Worm (Caenorhabditis elegans) whole organism, young adult: ENCODE data around the gene his-32.

Experiments
- B0019.2 ChIP-seq: fragments of 200-800 bp; sonication (Bioruptor generic); conservative IDR thresholded peaks from 2 replicates; pipeline ENCODE4 v1.3.6; 2022; ENCODE audit warnings: missing genetic modification reagents, missing genetic modification characterization, missing compliant biosample characterization
- B0035.1 ChIP-seq: sonication (generic microtip); optimal IDR thresholded peaks from 2 replicates; lab custom pipeline; 2016; ENCODE audit warnings: missing genetic modification characterization, mild to moderate bottlenecking, missing compliant biosample characterization, missing genotype, missing genetic modification reagents
- B0261.1 ChIP-seq: sonication (generic microtip); optimal IDR thresholded peaks from 2 replicates; lab custom pipeline; 2016; ENCODE audit warnings: mild to moderate bottlenecking, missing genetic modification characterization, moderate library complexity, missing compliant biosample characterization
- C06A6.2 ChIP-seq: fragments of 200-800 bp; sonication (Bioruptor generic); conservative IDR thresholded peaks from 2 replicates; pipeline ENCODE4 v1.3.6; 2022; ENCODE audit warnings: missing genetic modification characterization, missing compliant biosample characterization
- F10E7.11 ChIP-seq: sonication (generic microtip); optimal IDR thresholded peaks from 2 replicates; lab custom pipeline; 2017; ENCODE audit warnings: mild to moderate bottlenecking, missing genetic modification characterization, moderate library complexity, missing compliant biosample characterization
- F37B4.10 ChIP-seq: fragments of 200-800 bp; sonication (Bioruptor generic); IDR thresholded peaks from 2 replicates; pipeline ENCODE4 v1.3.6; 2022; ENCODE audit warnings: missing genetic modification characterization, missing compliant biosample characterization
- F55B11.4 ChIP-seq: sonication (generic microtip); optimal IDR thresholded peaks from 2 replicates; lab custom pipeline; 2016; ENCODE audit warnings: missing compliant biosample characterization, missing genetic modification characterization, borderline replicate concordance; ENCODE audit not compliant: insufficient read depth
- Y67H2A.10 ChIP-seq: fragments of 200-800 bp; sonication (Bioruptor generic); conservative IDR thresholded peaks from 2 replicates; pipeline ENCODE4 v1.3.6; 2022; ENCODE audit warnings: missing genetic modification reagents, missing genetic modification characterization, missing compliant biosample characterization
- Y95B8A.8 ChIP-seq: fragments of 200-800 bp; sonication (Bioruptor generic); IDR thresholded peaks from 2 replicates; pipeline ENCODE4 v1.3.6; 2022; ENCODE audit warnings: missing genetic modification reagents, missing genetic modification characterization, missing compliant biosample characterization
- ama-1 ChIP-seq, 3 experiments: fragments of 150-350 bp in 1 of 3; sonication (generic microtip) in 2 of 3; optimal IDR thresholded peaks; 2 replicates each; lab custom pipeline; 2014 to 2018; ENCODE audit warnings: missing biosample characterization in 2 of 3, missing genetic modification characterization in 2 of 3, missing genetic modification reagents in 2 of 3
- attf-6 ChIP-seq: fragments of 200-800 bp; sonication (Bioruptor generic); IDR thresholded peaks from 2 replicates; pipeline ENCODE4 v1.3.6; 2022; ENCODE audit warnings: missing genetic modification reagents, missing genetic modification characterization, missing compliant biosample characterization
- bed-2 ChIP-seq: fragments of 200-800 bp; sonication (Bioruptor generic); IDR thresholded peaks from 2 replicates; pipeline ENCODE4 v1.3.6; 2022; ENCODE audit warnings: missing genetic modification reagents, missing genetic modification characterization, missing compliant biosample characterization
- ccch-3 ChIP-seq: fragments of 200-800 bp; sonication (Bioruptor generic); optimal IDR thresholded peaks from 2 replicates; lab custom pipeline; 2018; ENCODE audit warnings: mild to moderate bottlenecking, missing genetic modification characterization, missing compliant biosample characterization
- ceh-100 ChIP-seq: fragments of 200-800 bp; sonication (Bioruptor generic); IDR thresholded peaks from 2 replicates; pipeline ENCODE4 v1.3.6; 2022; ENCODE audit warnings: missing genetic modification reagents, missing genetic modification characterization, missing compliant biosample characterization
- ceh-40 ChIP-seq: fragments of 200-800 bp; sonication (Bioruptor generic); IDR thresholded peaks from 2 replicates; pipeline ENCODE4 v1.3.6; 2022; ENCODE audit warnings: missing genetic modification characterization, missing compliant biosample characterization
- chd-7 ChIP-seq: sonication (generic microtip); optimal IDR thresholded peaks from 2 replicates; lab custom pipeline; 2016; ENCODE audit warnings: mild to moderate bottlenecking, missing genetic modification characterization, moderate library complexity, missing compliant biosample characterization
- efl-1 ChIP-seq: fragments of 150-350 bp; optimal IDR thresholded peaks from 2 replicates; lab custom pipeline; 2014; ENCODE audit warnings: missing biosample characterization, missing genetic modification reagents, missing genetic modification characterization
- egl-44 ChIP-seq: fragments of 200-800 bp; sonication (Bioruptor generic); IDR thresholded peaks from 2 replicates; pipeline ENCODE4 v1.3.6; 2022; ENCODE audit warnings: missing genetic modification reagents, missing genetic modification characterization, missing compliant biosample characterization
- gei-17 ChIP-seq: fragments of 200-800 bp; sonication (Bioruptor generic); optimal IDR thresholded peaks from 2 replicates; lab custom pipeline; 2018; ENCODE audit warnings: mild to moderate bottlenecking, missing genetic modification characterization, missing compliant biosample characterization
- hrde-1 ChIP-seq: sonication (generic microtip); optimal IDR thresholded peaks from 2 replicates; lab custom pipeline; 2016; ENCODE audit warnings: missing genetic modification characterization, mild to moderate bottlenecking, missing compliant biosample characterization, moderate library complexity, missing genotype, missing genetic modification reagents, borderline replicate concordance
- lin-54 ChIP-seq: fragments of 200-800 bp; sonication (Bioruptor generic); optimal IDR thresholded peaks from 2 replicates; lab custom pipeline; 2018; ENCODE audit warnings: mild to moderate bottlenecking, missing genetic modification characterization, missing compliant biosample characterization
- madf-8 ChIP-seq: fragments of 200-800 bp; sonication (Bioruptor generic); conservative IDR thresholded peaks from 2 replicates; pipeline ENCODE4 v1.3.6; 2022; ENCODE audit warnings: missing genetic modification reagents, missing genetic modification characterization, missing compliant biosample characterization
- mcd-1 ChIP-seq: fragments of 200-800 bp; sonication (Bioruptor generic); IDR thresholded peaks from 2 replicates; pipeline ENCODE4 v1.3.6; 2022; ENCODE audit warnings: missing genetic modification reagents, missing genetic modification characterization, missing compliant biosample characterization
- mes-4 ChIP-seq: sonication (generic microtip); optimal IDR thresholded peaks from 2 replicates; lab custom pipeline; 2016; ENCODE audit warnings: missing genotype, missing genetic modification characterization, missing compliant biosample characterization
- nhr-120 ChIP-seq: fragments of 200-800 bp; sonication (Bioruptor generic); IDR thresholded peaks from 2 replicates; pipeline ENCODE4 v1.3.6; 2022; ENCODE audit warnings: missing genetic modification characterization, missing compliant biosample characterization
- nhr-179 ChIP-seq: sonication (generic microtip); optimal IDR thresholded peaks from 2 replicates; lab custom pipeline; 2016; ENCODE audit warnings: mild to moderate bottlenecking, missing genetic modification characterization, missing compliant biosample characterization
- nhr-80 ChIP-seq: sonication (generic microtip); optimal IDR thresholded peaks from 2 replicates; lab custom pipeline; 2016; ENCODE audit warnings: missing genetic modification characterization, missing compliant biosample characterization
- pbrm-1 ChIP-seq: fragments of 200-800 bp; sonication (Bioruptor generic); IDR thresholded peaks from 2 replicates; pipeline ENCODE4 v1.3.6; 2022; ENCODE audit warnings: missing genetic modification reagents, missing genetic modification characterization, missing compliant biosample characterization
- pha-4 ChIP-seq: fragments of 150-350 bp; sonication (generic microtip); optimal IDR thresholded peaks from 2 replicates; lab custom pipeline; 2014; ENCODE audit warnings: missing biosample characterization, missing genetic modification reagents, missing genetic modification characterization
- rec-8 ChIP-seq, 2 experiments: sonication (generic microtip); optimal IDR thresholded peaks; 2 replicates each; lab custom pipeline; 2016; ENCODE audit warnings: mild to moderate bottlenecking in 2 of 2, missing genetic modification characterization in 2 of 2, missing genetic modification reagents in 2 of 2, missing genotype in 2 of 2, missing biosample characterization in 1 of 2, missing compliant biosample characterization in 1 of 2, moderate library complexity in 1 of 2
- sptf-2 ChIP-seq: fragments of 200-800 bp; sonication (Bioruptor generic); optimal IDR thresholded peaks from 2 replicates; lab custom pipeline; 2018; ENCODE audit warnings: mild to moderate bottlenecking, missing genetic modification characterization, missing compliant biosample characterization
- tbx-9 ChIP-seq: sonication (generic microtip); optimal IDR thresholded peaks from 2 replicates; lab custom pipeline; 2016; ENCODE audit warnings: borderline replicate concordance, missing genetic modification characterization, inconsistent platforms, missing compliant biosample characterization
- tlf-1 ChIP-seq: fragments of 200-800 bp; sonication (Bioruptor generic); optimal IDR thresholded peaks from 2 replicates; lab custom pipeline; 2018; ENCODE audit warnings: mild to moderate bottlenecking, missing genetic modification characterization, missing compliant biosample characterization
- unc-130 ChIP-seq: sonication (generic microtip); optimal IDR thresholded peaks from 2 replicates; lab custom pipeline; 2016; ENCODE audit warnings: missing genetic modification reagents, missing genetic modification characterization, missing compliant biosample characterization
- xnd-1 ChIP-seq: sonication (generic microtip); optimal IDR thresholded peaks from 2 replicates; lab custom pipeline; 2016; ENCODE audit warnings: missing genotype, missing genetic modification reagents, missing genetic modification characterization, missing compliant biosample characterization
- zfh-2 ChIP-seq: fragments of 200-800 bp; sonication (Bioruptor generic); conservative IDR thresholded peaks from 2 replicates; pipeline ENCODE4 v1.3.6; 2022; ENCODE audit warnings: missing genetic modification reagents, missing genetic modification characterization, missing compliant biosample characterization
- ztf-26 ChIP-seq: sonication (generic microtip); optimal IDR thresholded peaks from 2 replicates; lab custom pipeline; 2017; ENCODE audit warnings: missing genetic modification characterization, missing compliant biosample characterization

his-32 gene

ce11 chrIV:8333954-8333987 is 334 bp upstream of the his-32 start, which contains the start of gene his-31:
TSS of gene his-31 (minus strand) at chrIV:8333983.
- TF ChIP-seq zfh-2 (no peak), efl-1 (GFP tag; lab: Kevin White, UChicago) (no peak), mcd-1 (GFP tag; lab: Robert Waterston, UW) (no peak), nhr-120 (GFP tag; lab: Robert Waterston, UW) (no peak), madf-8 (GFP tag; lab: Robert Waterston, UW) (no peak)
- TF ChIP-seq, all 124 proteins: peak for 0

- no peak for TF ChIP-seq nhr-179
- no peak for TF ChIP-seq B0261.1 (tag; lab: Kevin White, UChicago)
- no peak for TF ChIP-seq egl-44 (GFP tag; lab: Robert Waterston, UW)
- TF ChIP-seq ceh-40 (GFP tag; lab: Robert Waterston, UW), result no peak
- TF ChIP-seq pha-4 (tag; lab: Kevin White, UChicago), result no peak
- no peak for TF ChIP-seq Y67H2A.10
- no peak for TF ChIP-seq tbx-9 (tag; lab: Kevin White, UChicago)
- TF ChIP-seq chd-7 (tag; lab: Kevin White, UChicago), result no peak
- no peak for TF ChIP-seq mes-4 (tag; lab: Kevin White, UChicago)
- TF ChIP-seq B0035.1 (tag; lab: Kevin White, UChicago), result no peak
- no peak for TF ChIP-seq attf-6 (GFP tag; lab: Robert Waterston, UW)
- no peak for TF ChIP-seq Y95B8A.8
These were observed 5.5 kb downstream of the his-32 start, which contains the start of gene lgc-6 for ce11 chrIV:8339636-8340035. TSS of gene lgc-6 (plus strand) at chrIV:8339936.

- TF ChIP-seq B0035.1 (tag; lab: Kevin White, UChicago), result no peak
These were observed 8.3 kb downstream of the his-32 start, which contains the start of gene lgc-5 for ce11 chrIV:8342385-8342784. TSS of gene lgc-5 (plus strand) at chrIV:8342685.

DNA sequence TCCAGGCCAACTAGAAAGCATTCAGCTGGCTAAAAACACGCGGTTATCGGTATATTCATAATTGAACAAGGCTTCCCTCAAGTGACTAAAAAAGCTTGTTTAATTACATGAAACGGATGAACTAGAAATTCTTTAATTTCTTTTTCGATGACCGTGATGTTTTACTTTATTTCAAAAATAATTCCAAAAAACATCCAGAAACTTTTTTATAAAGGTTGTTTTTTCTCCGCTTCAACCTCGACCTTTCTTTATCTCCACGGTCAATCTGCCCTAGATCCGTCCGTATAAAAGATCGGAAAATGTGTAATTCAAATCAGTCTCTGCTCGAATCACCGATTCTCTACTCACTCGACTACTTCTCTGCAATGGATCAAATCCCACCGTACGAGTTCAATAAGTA is 11.4 kb downstream of the his-32 start, which contains the start of gene F17E9.5:
F17E9.5 (plus strand) TSS at position 301 of the 400 bp plus-strand sequence.
- no peak for TF ChIP-seq bed-2
- TF ChIP-seq nhr-179, result no peak
- TF ChIP-seq pha-4 (tag; lab: Kevin White, UChicago), result no peak
- no peak for TF ChIP-seq B0019.2
- TF ChIP-seq C06A6.2 (GFP tag; lab: Robert Waterston, UW), result no peak
- TF ChIP-seq lin-54 (GFP tag; lab: Kevin White, UChicago), result no peak
- no peak for TF ChIP-seq xnd-1 (tag; lab: Kevin White, UChicago)
- TF ChIP-seq F10E7.11, result no peak
- no peak for TF ChIP-seq sptf-2 (GFP tag; lab: Kevin White, UChicago)
- no peak for TF ChIP-seq F55B11.4 (tag; lab: Kevin White, UChicago)
- TF ChIP-seq nhr-80 (tag; lab: Kevin White, UChicago), result no peak
- TF ChIP-seq ceh-100 (GFP tag; lab: Robert Waterston, UW), result no peak
- no peak for TF ChIP-seq tlf-1 (GFP tag; lab: Kevin White, UChicago)
- TF ChIP-seq gei-17, result no peak
- TF ChIP-seq pbrm-1 (GFP tag; lab: Robert Waterston, UW), result no peak
- no peak for TF ChIP-seq F37B4.10 (GFP tag; lab: Robert Waterston, UW)
- TF ChIP-seq ama-1 (optimal IDR thresholded peaks at IDR 0.05; lab: Kevin White, UChicago), result no peak
- TF ChIP-seq ama-1 (GFP tag; optimal IDR thresholded peaks at IDR 0.05; lab: Kevin White, UChicago), result no peak
- TF ChIP-seq hrde-1 (tag; lab: Kevin White, UChicago), result no peak
- TF ChIP-seq B0261.1 (tag; lab: Kevin White, UChicago), result no peak
- TF ChIP-seq ztf-26 (tag; lab: Kevin White, UChicago), result no peak
- TF ChIP-seq, all 124 proteins: peak for 0

ce11 chrIV:8347051-8347450 is 12.9 kb downstream of the his-32 start, which contains the start of the genes F17E9.18 and F17E9.15:
TSS of gene F17E9.18 (minus strand) at chrIV:8347151.
TSS of gene F17E9.15 (plus strand) at chrIV:8347418.
- no peak for TF ChIP-seq F10E7.11
- no peak for TF ChIP-seq efl-1 (GFP tag; lab: Kevin White, UChicago)
- TF ChIP-seq ccch-3 (GFP tag; lab: Kevin White, UChicago), result no peak
- no peak for TF ChIP-seq unc-130 (GFP tag; lab: Kevin White, UChicago)
- TF ChIP-seq hrde-1 (tag; lab: Kevin White, UChicago), result no peak
- TF ChIP-seq rec-8 (tag; optimal IDR thresholded peaks at IDR 0.05; lab: Kevin White, UChicago), result no peak
